Fruit fly (Drosophila melanogaster): Measurements from ENCODE around the gene rept.

The rept gene

DNA sequence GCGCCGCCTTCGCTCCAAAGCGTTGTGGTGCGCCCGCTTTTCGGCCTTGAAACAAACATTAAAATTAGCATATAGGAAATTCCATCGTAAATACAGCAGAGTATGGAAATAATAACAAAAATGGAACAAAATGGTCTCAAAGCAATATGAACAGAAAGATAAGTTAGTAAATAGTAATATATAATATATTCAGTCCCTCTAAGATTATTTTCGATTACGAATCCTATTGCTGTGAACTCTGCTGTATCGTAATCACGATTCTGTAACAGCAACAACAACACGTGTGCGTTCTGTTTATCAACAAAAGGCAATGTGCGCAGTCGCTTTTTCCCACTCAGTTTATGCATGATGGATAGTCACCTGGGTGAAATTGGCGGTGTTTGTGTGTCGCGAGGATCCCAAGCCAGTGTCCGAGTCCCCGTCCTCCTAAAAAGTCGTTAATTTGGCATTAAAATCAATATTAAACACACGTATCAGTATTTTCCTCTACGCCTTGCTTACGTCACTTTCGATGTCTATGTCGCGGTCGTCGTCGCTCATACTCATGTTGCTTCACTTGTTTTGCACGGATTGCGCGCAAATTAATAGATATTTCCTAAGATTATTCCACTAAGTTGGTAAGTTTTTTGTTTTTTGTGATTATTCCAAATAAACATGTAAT lies 8.5 kb downstream of the rept start, which contains the start of the genes CG42374 and Mettl5 (continued):
- TF ChIP-seq CG11902 (GFP tag; optimal IDR thresholded peaks at IDR 0.05) (no peak), Eip78C (GFP tag) (peak; percentile 88), CG34406 (GFP tag; optimal IDR thresholded peaks at IDR 0.05) (peak; percentile 39), dsx (GFP tag; optimal IDR thresholded peaks at IDR 0.05; ENCODE audit: poor library complexity, severe bottlenecking) (no peak), CG7368 (GFP tag; optimal IDR thresholded peaks at IDR 0.05) (no peak), salr (GFP tag; optimal IDR thresholded peaks at IDR 0.05) (no peak), Lpt (GFP tag; optimal IDR thresholded peaks at IDR 0.05) (no peak), CG6792 (GFP tag; optimal IDR thresholded peaks at IDR 0.05) (peak; percentile 28), vri (GFP tag; optimal IDR thresholded peaks at IDR 0.05) (peak; percentile 66), CG31627 (GFP tag; optimal IDR thresholded peaks at IDR 0.05) (no peak), fkh (GFP tag; optimal IDR thresholded peaks at IDR 0.05) (peak; percentile 44), CG6854 (GFP tag; optimal IDR thresholded peaks at IDR 0.05) (no peak), Hr4 (GFP tag; optimal IDR thresholded peaks at IDR 0.05) (no peak), CG16779 (tag; optimal IDR thresholded peaks at IDR 0.05) (no peak), Sox102F (GFP tag; optimal IDR thresholded peaks at IDR 0.05) (peak; percentile 23), CG6808 (GFP tag; optimal IDR thresholded peaks at IDR 0.05) (no peak), lz (GFP tag; optimal IDR thresholded peaks at IDR 0.05) (peak; percentile 5), Hr39 (GFP tag; optimal IDR thresholded peaks at IDR 0.05) (no peak), Eip93F (GFP tag; optimal IDR thresholded peaks at IDR 0.05) (no peak), CG8632 (GFP tag; optimal IDR thresholded peaks at IDR 0.05) (peak; percentile 12), fd85E (GFP tag; optimal IDR thresholded peaks at IDR 0.05) (no peak), fd59A (GFP tag; optimal IDR thresholded peaks at IDR 0.05) (no peak), CG8319 (GFP tag; optimal IDR thresholded peaks at IDR 0.05) (no peak), Gug (GFP tag; IDR thresholded peaks at IDR 0.05) (no peak; the same call in 1 of the 2 replicates), CG6163 (GFP tag; IDR thresholded peaks at IDR 0.05) (peak; percentile 32; the same call in 1 of the 3 replicates), CG10669 (GFP tag; optimal IDR thresholded peaks at IDR 0.05) (peak; percentile 50), svp (GFP tag) (no peak), dac (GFP tag; optimal IDR thresholded peaks at IDR 0.05) (no peak), Eip75B (GFP tag; optimal IDR thresholded peaks at IDR 0.05) (no peak), net (GFP tag; optimal IDR thresholded peaks at IDR 0.05) (peak; percentile 47), Smox (GFP tag; optimal IDR thresholded peaks at IDR 0.05) (peak; percentile 28), cyc (GFP tag; optimal IDR thresholded peaks at IDR 0.05) (no peak), CG11294 (GFP tag; IDR thresholded peaks at IDR 0.05) (0 out of 2 replicates have a peak, but pooled peaks have one; percentile 24)

DNA sequence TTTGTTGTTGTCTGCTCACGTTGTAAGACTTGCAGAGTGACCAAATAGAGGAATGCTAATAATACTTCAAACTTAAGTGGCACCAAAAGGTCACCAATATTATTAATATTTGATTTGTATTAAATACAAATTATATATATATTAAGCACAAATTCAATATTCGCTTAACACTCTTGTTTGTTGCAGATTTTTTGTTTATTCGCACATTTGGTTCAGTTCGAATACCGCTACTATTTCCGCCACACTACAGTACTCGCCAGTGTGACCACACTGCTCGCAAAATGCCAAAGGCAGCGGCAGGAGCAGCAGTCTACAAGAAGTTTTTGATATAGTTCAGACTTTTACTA lies 9.0 kb downstream of the rept start, which contains the start of gene Max:
Max (minus strand) TSS at position 44 of the 347 bp plus-strand sequence.
- peak; percentile 100 for TF ChIP-seq CG8319 (GFP tag; optimal IDR thresholded peaks at IDR 0.05)
- TF ChIP-seq dsx (GFP tag; optimal IDR thresholded peaks at IDR 0.05; ENCODE audit: poor library complexity, severe bottlenecking): peak; percentile 60
- TF ChIP-seq achi (GFP tag; optimal IDR thresholded peaks at IDR 0.05): peak; percentile 67
- TF ChIP-seq fd59A (GFP tag; optimal IDR thresholded peaks at IDR 0.05): no peak
- TF ChIP-seq CG31627 (GFP tag; optimal IDR thresholded peaks at IDR 0.05): peak; percentile 46
- TF ChIP-seq Sox102F (GFP tag; optimal IDR thresholded peaks at IDR 0.05): peak; percentile 44
- TF ChIP-seq svp (GFP tag): peak; percentile 95
- peak; percentile 82 for TF ChIP-seq eg (GFP tag; IDR thresholded peaks at IDR 0.05)
- no peak for TF ChIP-seq spab (GFP tag; optimal IDR thresholded peaks at IDR 0.05)
- peak; percentile 62 for TF ChIP-seq CG32006 (GFP tag; optimal IDR thresholded peaks at IDR 0.05)
- TF ChIP-seq Ets96B (tag; optimal IDR thresholded peaks at IDR 0.05): peak; percentile 51
- peak; percentile 66 for TF ChIP-seq CG34406 (GFP tag; optimal IDR thresholded peaks at IDR 0.05)
- TF ChIP-seq CG6854 (GFP tag; optimal IDR thresholded peaks at IDR 0.05): peak; percentile 3
- TF ChIP-seq cyc (GFP tag; optimal IDR thresholded peaks at IDR 0.05): peak; percentile 23
- peak; percentile 13 for TF ChIP-seq CG16779 (tag; optimal IDR thresholded peaks at IDR 0.05)
- TF ChIP-seq Ets21C (GFP tag; optimal IDR thresholded peaks at IDR 0.05): no peak
- TF ChIP-seq Hr39 (GFP tag; optimal IDR thresholded peaks at IDR 0.05): peak; percentile 36
- TF ChIP-seq net (GFP tag; optimal IDR thresholded peaks at IDR 0.05): peak; percentile 43
- TF ChIP-seq Smox (GFP tag; optimal IDR thresholded peaks at IDR 0.05): peak; percentile 41
- peak; percentile 68 for TF ChIP-seq OdsH (GFP tag; optimal IDR thresholded peaks at IDR 0.05)
- peak; percentile 52 for TF ChIP-seq CG15336 (GFP tag; IDR thresholded peaks at IDR 0.05)
- TF ChIP-seq Hr38 (GFP tag; optimal IDR thresholded peaks at IDR 0.05): no peak
- TF ChIP-seq ss (GFP tag; optimal IDR thresholded peaks at IDR 0.05): peak in 1 of 2 experiments; percentile 59
- no peak for TF ChIP-seq CG9139 (GFP tag; optimal IDR thresholded peaks at IDR 0.05)
- TF ChIP-seq fd85E (GFP tag; optimal IDR thresholded peaks at IDR 0.05): no peak
- TF ChIP-seq Eip93F (GFP tag; optimal IDR thresholded peaks at IDR 0.05): peak; percentile 66
- peak; percentile 26 for TF ChIP-seq Eip75B (GFP tag; optimal IDR thresholded peaks at IDR 0.05)
- peak; percentile 32 for TF ChIP-seq CG1621 (tag; optimal IDR thresholded peaks at IDR 0.05)
- TF ChIP-seq CG8632 (GFP tag; optimal IDR thresholded peaks at IDR 0.05): peak; percentile 37
- no peak for TF ChIP-seq CG6276 (GFP tag; optimal IDR thresholded peaks at IDR 0.05)
- peak; percentile 4 for TF ChIP-seq CG4318 (GFP tag; optimal IDR thresholded peaks at IDR 0.05)
- peak; percentile 42 for TF ChIP-seq Lpt (GFP tag; optimal IDR thresholded peaks at IDR 0.05)

All from whole organism, prepupa.